Fruit fly (Drosophila melanogaster) whole organism, adult: ENCODE data around the gene Prim2.

ENCODE experiments used
- CG5204 ChIP-seq: fragments of 200-800 bp; sonication (Bioruptor generic); optimal IDR thresholded peaks from 2 replicates; lab custom pipeline; 2016; ENCODE audit warnings: missing biosample characterization, missing genetic modification characterization
- bab1 ChIP-seq: fragments of 200-800 bp; sonication (Bioruptor generic); optimal IDR thresholded peaks from 3 replicates; lab custom pipeline; 2019; ENCODE audit warnings: missing biosample characterization, mild to moderate bottlenecking, missing genetic modification characterization, moderate library complexity
- kay ChIP-seq: fragments of 200-800 bp; sonication (Bioruptor generic); peaks from one replicate; lab custom pipeline; 2016; ENCODE audit warnings: missing biosample characterization, missing genetic modification characterization, borderline replicate concordance

DNA sequence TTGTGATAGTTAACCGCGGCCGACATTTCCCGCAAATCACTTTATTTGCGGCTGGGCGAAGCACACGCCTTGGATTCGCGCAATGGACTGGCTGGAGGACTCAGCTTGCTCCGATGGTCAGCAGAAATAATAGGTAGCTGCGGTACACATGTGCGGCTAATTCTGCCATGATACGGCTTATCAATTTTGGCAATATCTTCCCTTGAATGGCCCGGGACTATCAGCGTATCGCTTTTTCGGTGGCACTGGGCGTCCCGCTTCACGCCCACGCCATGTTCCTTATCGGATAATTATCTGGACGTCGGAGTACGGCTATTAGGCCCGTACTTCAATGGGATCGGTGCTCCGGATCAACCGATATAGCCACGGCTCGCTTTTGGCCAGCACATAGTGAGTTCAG lies 4.7 kb upstream of the Prim2 start:
- TF ChIP-seq CG5204 (GFP tag; lab: Kevin White, UChicago) = no peak
- no peak for TF ChIP-seq kay (GFP tag; lab: Kevin White, UChicago)
- no peak for TF ChIP-seq bab1
